Worm (Caenorhabditis elegans) whole organism, young adult: Measurements from ENCODE around the gene Y64G10A.7.

ENCODE experiments used
- C17E4.6 ChIP-seq: fragments of 200-800 bp; sonication (Bioruptor generic); IDR thresholded peaks from 2 replicates; pipeline ENCODE4 v1.3.6; 2022; ENCODE audit warnings: missing genetic modification reagents, missing genetic modification characterization, missing compliant biosample characterization
- dpff-1 ChIP-seq: sonication (generic microtip); optimal IDR thresholded peaks from 2 replicates; lab custom pipeline; 2017; ENCODE audit warnings: mild to moderate bottlenecking, missing genetic modification characterization, missing compliant biosample characterization
- nfya-1 ChIP-seq: sonication (generic microtip); optimal IDR thresholded peaks from 2 replicates; lab custom pipeline; 2017; ENCODE audit warnings: antibody characterized with exemption, missing compliant biosample characterization, missing genetic modification characterization, borderline replicate concordance; ENCODE audit not compliant: insufficient read depth

- TF ChIP-seq dpff-1 (tag; lab: Kevin White, UChicago) (no peak), nfya-1 (no peak), C17E4.6 (GFP tag; lab: Robert Waterston, UW) (peak; percentile 93)
Measured at ce11 chrIV:14326694-14327298, 35.1 kb downstream of the Y64G10A.7 start.
